Fruit fly (Drosophila melanogaster): ENCODE results near the gene Taf12L.

The Taf12L gene

dm6 chr2L:4701385-4701784 is at the start of gene Taf12L:
Taf12L (minus strand) TSS chr2L:4701485.
- no peak for TF ChIP-seq CG2202 (tag; optimal IDR thresholded peaks at IDR 0.05)
- no peak for TF ChIP-seq dpn (GFP tag; optimal IDR thresholded peaks at IDR 0.05)
- no peak for TF ChIP-seq repo (GFP tag; optimal IDR thresholded peaks at IDR 0.05)
- no peak for TF ChIP-seq luna (GFP tag; optimal IDR thresholded peaks at IDR 0.05)
- no peak for TF ChIP-seq ind (GFP tag; optimal IDR thresholded peaks at IDR 0.05)
- no peak for TF ChIP-seq Nf-YB (GFP tag; optimal IDR thresholded peaks at IDR 0.05)

dm6 chr2L:4734358-4734757 is 33.1 kb upstream of the Taf12L start, which contains the start of gene CG15631:
CG15631 (minus strand) TSS chr2L:4734458.
- no peak for TF ChIP-seq Bteb2 (GFP tag; optimal IDR thresholded peaks at IDR 0.05)
- no peak for TF ChIP-seq CG6654 (GFP tag; optimal IDR thresholded peaks at IDR 0.05)
- TF ChIP-seq prd (optimal IDR thresholded peaks at IDR 0.05), result no peak
- no peak for TF ChIP-seq prd (GFP tag; IDR thresholded peaks at IDR 0.05)
- no peak for TF ChIP-seq grn (GFP tag; optimal IDR thresholded peaks at IDR 0.05)
- TF ChIP-seq cas (GFP tag; IDR thresholded peaks at IDR 0.05), result no peak

- TF ChIP-seq slou (GFP tag; optimal IDR thresholded peaks at IDR 0.05) (peak; percentile 8), CG42726 (GFP tag; IDR thresholded peaks at IDR 0.05; ENCODE audit: partially characterized antibody) (peak; percentile 60; the same call in 1 of the 2 replicates), pita (GFP tag; optimal IDR thresholded peaks at IDR 0.05) (peak; percentile 32), HLHmδ (GFP tag; optimal IDR thresholded peaks at IDR 0.05) (no peak), Dip3 (GFP tag; optimal IDR thresholded peaks at IDR 0.05) (no peak), D19A (tag; optimal IDR thresholded peaks at IDR 0.05) (no peak), CG6272 (GFP tag; IDR thresholded peaks at IDR 0.05) (peak; percentile 12; the same call in 1 of the 2 replicates), Dp (GFP tag; optimal IDR thresholded peaks at IDR 0.05) (peak; percentile 33), CG2116 (GFP tag; optimal IDR thresholded peaks at IDR 0.05) (peak; percentile 32), Hey (tag; optimal IDR thresholded peaks at IDR 0.05) (no peak), ab (GFP tag; optimal IDR thresholded peaks at IDR 0.05) (no peak), ham (GFP tag; IDR thresholded peaks at IDR 0.05) (no peak), Ets65A (GFP tag) (peak; percentile 64), stwl (tag; optimal IDR thresholded peaks at IDR 0.05) (peak; percentile 80), hkb (optimal IDR thresholded peaks at IDR 0.05) (no peak), hkb (GFP tag; IDR thresholded peaks at IDR 0.05) (no peak), Mad (GFP tag; optimal IDR thresholded peaks at IDR 0.05) (no peak), CG18011 (GFP tag; optimal IDR thresholded peaks at IDR 0.05) (peak; percentile 97), CTCF (GFP tag; optimal IDR thresholded peaks at IDR 0.05) (peak; percentile 84), CG17385 (GFP tag; optimal IDR thresholded peaks at IDR 0.05) (no peak), knrl (GFP tag; IDR thresholded peaks at IDR 0.05; ENCODE audit: partially characterized antibody) (peak; percentile 34; the same call in 2 of the 3 replicates), Myb (GFP tag; optimal IDR thresholded peaks at IDR 0.05) (no peak), sna (GFP tag; IDR thresholded peaks at IDR 0.05; ENCODE audit: partially characterized antibody) (no peak), CG6791 (GFP tag; IDR thresholded peaks at IDR 0.05; ENCODE audit: partially characterized antibody) (0 out of 3 replicates have a peak, but pooled peaks have one; percentile 36), pzg (GFP tag; optimal IDR thresholded peaks at IDR 0.05) (no peak), CG11504 (tag; optimal IDR thresholded peaks at IDR 0.05) (peak; percentile 33), CG3407 (GFP tag; optimal IDR thresholded peaks at IDR 0.05) (no peak), amos (GFP tag; IDR thresholded peaks at IDR 0.05; ENCODE audit: partially characterized antibody) (peak; percentile 22; the same call in 1 of the 2 replicates), ara (GFP tag; IDR thresholded peaks at IDR 0.05) (0 out of 2 replicates have a peak, but pooled peaks have one; percentile 12), CG14860 (GFP tag; IDR thresholded peaks at IDR 0.05; ENCODE audit: partially characterized antibody) (0 out of 3 replicates have a peak, but pooled peaks have one; percentile 12), CG6854 (GFP tag; optimal IDR thresholded peaks at IDR 0.05) (no peak)
These were observed 24.7 kb upstream of the Taf12L start for dm6 chr2L:4726021-4726420.

All from whole organism, embryonic.